Worm (Caenorhabditis elegans): ENCODE measurements around the gene hsp-90.
A peak's percentile ranks its signal among the peaks of the same experiment; 100 is the strongest.

hsp-90 gene

ce11 chrV:14688097-14688912 lies 3.6 kb downstream of the hsp-90 start, which contains the start of gene C47E8.11 (continued):
- TF ChIP-seq mdl-1 (tag; optimal IDR thresholded peaks at IDR 0.05) (no peak), nhr-41 (GFP tag; IDR thresholded peaks at IDR 0.05) (0 out of 2 replicates have a peak, but pooled peaks have one; percentile 14), F49E8.2 (tag; optimal IDR thresholded peaks at IDR 0.05; ENCODE audit: borderline replicate concordance) (peak; percentile 68), madf-9 (GFP tag; conservative IDR thresholded peaks at IDR 0.05) (peak; percentile 2; the same call in 1 of the 2 replicates), ceh-82 (tag; optimal IDR thresholded peaks at IDR 0.05) (no peak), ces-1 (GFP tag; optimal IDR thresholded peaks at IDR 0.05) (no peak), cey-2 (tag; optimal IDR thresholded peaks at IDR 0.05; ENCODE audit: borderline replicate concordance, insufficient read depth) (no peak), Y5F2A.4 (GFP tag; optimal IDR thresholded peaks at IDR 0.05) (no peak), hif-1 (tag; optimal IDR thresholded peaks at IDR 0.05) (no peak), lir-3 (tag; optimal IDR thresholded peaks at IDR 0.05) (no peak), pqm-1 (tag; optimal IDR thresholded peaks at IDR 0.05) (no peak), zfp-2 (tag; optimal IDR thresholded peaks at IDR 0.05) (no peak), snpc-1.2 (GFP tag; IDR thresholded peaks at IDR 0.05) (peak; percentile 50), hlh-11 (tag; optimal IDR thresholded peaks at IDR 0.05) (peak; percentile 58), nhr-76 (tag; optimal IDR thresholded peaks at IDR 0.05) (no peak), dmd-8 (GFP tag; IDR thresholded peaks at IDR 0.05) (no peak; the same call in 1 of the 2 replicates), daf-8 (GFP tag; IDR thresholded peaks at IDR 0.05) (no peak), daf-16 (GFP tag; optimal IDR thresholded peaks at IDR 0.05) (no peak), daf-16 (tag; optimal IDR thresholded peaks at IDR 0.05) (peak; percentile 86), ztf-7 (tag; optimal IDR thresholded peaks at IDR 0.05) (no peak), unc-39 (tag; optimal IDR thresholded peaks at IDR 0.05) (no peak), F37D6.2 (tag; optimal IDR thresholded peaks at IDR 0.05) (no peak), tag-97 (GFP tag; IDR thresholded peaks at IDR 0.05) (no peak)

ce11 chrV:14689060-14689750 lies 4.5 kb downstream of the hsp-90 start, which contains the start of gene gasr-8:
Gene gasr-8 (plus strand): TSS chrV:14689110.
- TF ChIP-seq spr-3 (GFP tag; optimal IDR thresholded peaks at IDR 0.05) (no peak), gei-8 (GFP tag; optimal IDR thresholded peaks at IDR 0.05) (no peak), nhr-102 (tag; optimal IDR thresholded peaks at IDR 0.05) (peak; percentile 3), spr-1 (tag; optimal IDR thresholded peaks at IDR 0.05) (no peak), mxl-3 (GFP tag; optimal IDR thresholded peaks at IDR 0.05) (no peak), lin-13 (GFP tag; optimal IDR thresholded peaks at IDR 0.05) (no peak), pha-4 (GFP tag; IDR thresholded peaks at IDR 0.05) (no peak; the same call in none of the 2 replicates), pha-4 (tag; optimal IDR thresholded peaks at IDR 0.05) (no peak), daf-8 (GFP tag; IDR thresholded peaks at IDR 0.05) (no peak), dpl-1 (GFP tag; optimal IDR thresholded peaks at IDR 0.05) (no peak), ceh-44 (GFP tag; IDR thresholded peaks at IDR 0.05) (0 out of 2 replicates have a peak, but pooled peaks have one; percentile 42), hlh-11 (tag; optimal IDR thresholded peaks at IDR 0.05) (peak; percentile 1), ctbp-1 (GFP tag; IDR thresholded peaks at IDR 0.05) (no peak), lin-1 (GFP tag; IDR thresholded peaks at IDR 0.05) (peak; percentile 69), snpc-1.2 (GFP tag; IDR thresholded peaks at IDR 0.05) (no peak), dmd-8 (GFP tag; IDR thresholded peaks at IDR 0.05) (peak; percentile 72; the same call in 1 of the 2 replicates), unc-62 (GFP tag; optimal IDR thresholded peaks at IDR 0.05 in 1 of 2) (no peak), unc-62 (tag; optimal IDR thresholded peaks at IDR 0.05) (no peak), hmg-1.1 (GFP tag; IDR thresholded peaks at IDR 0.05) (no peak), arid-1 (GFP tag; conservative IDR thresholded peaks at IDR 0.05) (0 out of 2 replicates have a peak, but pooled peaks have one; percentile 42), ces-1 (GFP tag; optimal IDR thresholded peaks at IDR 0.05) (no peak), zip-11 (GFP tag; IDR thresholded peaks at IDR 0.05) (no peak), zfp-3 (GFP tag; conservative IDR thresholded peaks at IDR 0.05) (0 out of 2 replicates have a peak, but pooled peaks have one; percentile 52), php-3 (GFP tag; IDR thresholded peaks at IDR 0.05) (no peak), fkh-10 (GFP tag; optimal IDR thresholded peaks at IDR 0.05) (no peak), madf-9 (GFP tag; conservative IDR thresholded peaks at IDR 0.05) (0 out of 2 replicates have a peak, but pooled peaks have one; percentile 22), lim-7 (GFP tag; IDR thresholded peaks at IDR 0.05) (peak; percentile 62; the same call in 1 of the 2 replicates), lsy-2 (tag; optimal IDR thresholded peaks at IDR 0.05) (no peak), ceh-20 (GFP tag; IDR thresholded peaks at IDR 0.05) (no peak), nhr-77 (tag; optimal IDR thresholded peaks at IDR 0.05) (no peak), ceh-82 (tag; optimal IDR thresholded peaks at IDR 0.05) (no peak)

All from whole organism, L4 larva.